Fruit fly (Drosophila melanogaster): ENCODE data around the gene Sytalpha.

dm6 chr2L:17565734-17566133 lies 26.3 kb upstream of the Sytalpha start:
- TF ChIP-seq psq (GFP tag; optimal IDR thresholded peaks at IDR 0.05), result no peak
- TF ChIP-seq Sp1 (GFP tag; optimal IDR thresholded peaks at IDR 0.05), result no peak
- no peak for TF ChIP-seq Hr78 (GFP tag; optimal IDR thresholded peaks at IDR 0.05)
- TF ChIP-seq woc (GFP tag; optimal IDR thresholded peaks at IDR 0.05), result no peak
- TF ChIP-seq Myc (optimal IDR thresholded peaks at IDR 0.05), result no peak
- TF ChIP-seq br (GFP tag; optimal IDR thresholded peaks at IDR 0.05), result no peak
